Worm (Caenorhabditis elegans) whole organism, young adult: ENCODE data around the gene fbxa-135.
A peak's percentile ranks its signal among the peaks of the same experiment; 100 is the strongest.

ENCODE experiments used
- B0336.3 ChIP-seq: fragments of 200-800 bp; sonication (Bioruptor generic); IDR thresholded peaks from 2 replicates; pipeline ENCODE4 v1.3.6; 2022; ENCODE audit warnings: missing genetic modification characterization, missing compliant biosample characterization
- C17E4.6 ChIP-seq: fragments of 200-800 bp; sonication (Bioruptor generic); IDR thresholded peaks from 2 replicates; pipeline ENCODE4 v1.3.6; 2022; ENCODE audit warnings: missing genetic modification reagents, missing genetic modification characterization, missing compliant biosample characterization
- F22D6.2 ChIP-seq: sonication (generic microtip); optimal IDR thresholded peaks from 2 replicates; lab custom pipeline; 2016; ENCODE audit warnings: mild to moderate bottlenecking, missing genetic modification characterization, missing compliant biosample characterization
- F23B12.7 ChIP-seq: sonication (generic microtip); optimal IDR thresholded peaks from 2 replicates; lab custom pipeline; 2017; ENCODE audit warnings: missing genetic modification characterization, mild to moderate bottlenecking, missing compliant biosample characterization, antibody characterized with exemption, moderate library complexity; ENCODE audit not compliant: insufficient read depth
- F33H1.4 ChIP-seq: fragments of 200-800 bp; sonication (Bioruptor generic); IDR thresholded peaks from 2 replicates; pipeline ENCODE4 v1.3.6; 2022; ENCODE audit warnings: missing genetic modification reagents, missing genetic modification characterization, missing compliant biosample characterization
- F39B2.1 ChIP-seq: fragments of 200-800 bp; sonication (Bioruptor generic); IDR thresholded peaks from 2 replicates; pipeline ENCODE4 v1.3.6; 2022; ENCODE audit warnings: missing genetic modification reagents, missing genetic modification characterization, missing compliant biosample characterization
- K11D2.4 ChIP-seq: fragments of 200-800 bp; sonication (Bioruptor generic); IDR thresholded peaks from 2 replicates; pipeline ENCODE4 v1.3.6; 2022; ENCODE audit warnings: missing genetic modification reagents, missing genetic modification characterization, missing compliant biosample characterization
- K12H6.12 ChIP-seq: fragments of 200-800 bp; sonication (Bioruptor generic); optimal IDR thresholded peaks from 2 replicates; lab custom pipeline; 2018; ENCODE audit warnings: mild to moderate bottlenecking, missing genetic modification characterization, missing compliant biosample characterization
- Y53G8AR.9 ChIP-seq: fragments of 200-800 bp; sonication (Bioruptor generic); conservative IDR thresholded peaks from 2 replicates; pipeline ENCODE4 v1.3.6; 2022; ENCODE audit warnings: missing genetic modification reagents, missing genetic modification characterization, missing compliant biosample characterization
- ama-1 ChIP-seq, 3 experiments: fragments of 150-350 bp in 1 of 3; sonication (generic microtip) in 2 of 3; optimal IDR thresholded peaks; 2 replicates each; lab custom pipeline; 2014 to 2018; ENCODE audit warnings: missing biosample characterization in 2 of 3, missing genetic modification characterization in 2 of 3, missing genetic modification reagents in 2 of 3
- atf-7 ChIP-seq: sonication (generic microtip); optimal IDR thresholded peaks from 2 replicates; lab custom pipeline; 2017; ENCODE audit warnings: mild to moderate bottlenecking, missing genetic modification characterization, missing compliant biosample characterization
- bed-1 ChIP-seq: fragments of 200-800 bp; sonication (Bioruptor generic); IDR thresholded peaks from 2 replicates; pipeline ENCODE4 v1.3.6; 2022; ENCODE audit warnings: missing genetic modification reagents, missing genetic modification characterization, missing compliant biosample characterization
- bed-2 ChIP-seq: fragments of 200-800 bp; sonication (Bioruptor generic); IDR thresholded peaks from 2 replicates; pipeline ENCODE4 v1.3.6; 2022; ENCODE audit warnings: missing genetic modification reagents, missing genetic modification characterization, missing compliant biosample characterization
- chd-7 ChIP-seq: sonication (generic microtip); optimal IDR thresholded peaks from 2 replicates; lab custom pipeline; 2016; ENCODE audit warnings: mild to moderate bottlenecking, missing genetic modification characterization, moderate library complexity, missing compliant biosample characterization
- hsf-1 ChIP-seq: fragments of 200-800 bp; sonication (Bioruptor generic); IDR thresholded peaks from 2 replicates; pipeline ENCODE4 v1.3.6; 2022; ENCODE audit warnings: missing genetic modification reagents, missing genetic modification characterization, missing compliant biosample characterization
- lin-35 ChIP-seq, 3 experiments: fragments of 150-350 bp in 2 of 3; sonication (generic microtip) in 1 of 3; optimal IDR thresholded peaks; 2 replicates each; lab custom pipeline; 2014 to 2018; ENCODE audit warnings: missing biosample characterization in 3 of 3, missing genetic modification characterization in 3 of 3, missing genetic modification reagents in 3 of 3
- lsl-1 ChIP-seq: fragments of 200-800 bp; sonication (Bioruptor generic); optimal IDR thresholded peaks from 2 replicates; lab custom pipeline; 2018; ENCODE audit warnings: mild to moderate bottlenecking, missing genetic modification characterization, moderate library complexity, missing compliant biosample characterization
- madf-6 ChIP-seq: fragments of 200-800 bp; sonication (Bioruptor generic); IDR thresholded peaks from 2 replicates; pipeline ENCODE4 v1.3.6; 2022; ENCODE audit warnings: missing genetic modification reagents, missing genetic modification characterization, missing compliant biosample characterization
- pbrm-1 ChIP-seq: fragments of 200-800 bp; sonication (Bioruptor generic); IDR thresholded peaks from 2 replicates; pipeline ENCODE4 v1.3.6; 2022; ENCODE audit warnings: missing genetic modification reagents, missing genetic modification characterization, missing compliant biosample characterization
- rcor-1 ChIP-seq: fragments of 200-800 bp; sonication (Bioruptor generic); IDR thresholded peaks from 2 replicates; pipeline ENCODE4 v1.3.6; 2022; ENCODE audit warnings: missing genetic modification reagents, missing genetic modification characterization, missing compliant biosample characterization
- rec-8 ChIP-seq, 2 experiments: sonication (generic microtip); optimal IDR thresholded peaks; 2 replicates each; lab custom pipeline; 2016; ENCODE audit warnings: mild to moderate bottlenecking in 2 of 2, missing genetic modification characterization in 2 of 2, missing genetic modification reagents in 2 of 2, missing genotype in 2 of 2, missing biosample characterization in 1 of 2, missing compliant biosample characterization in 1 of 2, moderate library complexity in 1 of 2
- repo-1 ChIP-seq: sonication (generic microtip); optimal IDR thresholded peaks from 2 replicates; lab custom pipeline; 2017; ENCODE audit warnings: mild to moderate bottlenecking, missing genetic modification characterization, missing compliant biosample characterization
- rpc-1 ChIP-seq, 2 experiments: fragments of 150-350 bp in 1 of 2; sonication (generic microtip) in 1 of 2; optimal IDR thresholded peaks; 2 replicates each; lab custom pipeline; 2014 to 2018; ENCODE audit warnings: missing biosample characterization in 1 of 2, missing genetic modification characterization in 1 of 2, missing genetic modification reagents in 1 of 2, missing genotype in 1 of 2
- sdz-38 ChIP-seq: sonication (generic microtip); optimal IDR thresholded peaks from 2 replicates; lab custom pipeline; 2016; ENCODE audit warnings: missing genotype, missing genetic modification characterization, missing compliant biosample characterization
- snpc-1.3 ChIP-seq: sonication (generic microtip); optimal IDR thresholded peaks from 2 replicates; lab custom pipeline; 2017; ENCODE audit warnings: missing genetic modification characterization, mild to moderate bottlenecking, missing compliant biosample characterization, antibody characterized with exemption, moderate library complexity, missing genotype, missing genetic modification reagents; ENCODE audit not compliant: insufficient read depth
- snpc-4 ChIP-seq, 5 experiments: fragments of 150-350 bp in 1 of 5; sonication (generic microtip) in 4 of 5; optimal IDR thresholded peaks; 2 replicates each; lab custom pipeline; 2014 to 2018; ENCODE audit warnings: missing genetic modification characterization in 5 of 5, missing biosample characterization in 3 of 5, antibody characterized with exemption in 2 of 5, mild to moderate bottlenecking in 2 of 5, missing compliant biosample characterization in 2 of 5, missing genotype in 2 of 5, moderate library complexity in 2 of 5, missing genetic modification reagents in 1 of 5
- sptf-2 ChIP-seq: fragments of 200-800 bp; sonication (Bioruptor generic); optimal IDR thresholded peaks from 2 replicates; lab custom pipeline; 2018; ENCODE audit warnings: mild to moderate bottlenecking, missing genetic modification characterization, missing compliant biosample characterization
- xnd-1 ChIP-seq: sonication (generic microtip); optimal IDR thresholded peaks from 2 replicates; lab custom pipeline; 2016; ENCODE audit warnings: missing genotype, missing genetic modification reagents, missing genetic modification characterization, missing compliant biosample characterization
- ztf-18 ChIP-seq: sonication (generic microtip); optimal IDR thresholded peaks from 2 replicates; lab custom pipeline; 2016; ENCODE audit warnings: missing genotype, mild to moderate bottlenecking, missing genetic modification characterization, missing compliant biosample characterization
- ztf-28 ChIP-seq: fragments of 200-800 bp; sonication (Bioruptor generic); IDR thresholded peaks from 2 replicates; pipeline ENCODE4 v1.3.6; 2022; ENCODE audit warnings: missing genetic modification reagents, missing genetic modification characterization, missing compliant biosample characterization

The fbxa-135 gene

ce11 chrV:15397139-15397538, 4.9 kb upstream of the fbxa-135 start (continued):
- TF ChIP-seq atf-7 (no peak), rpc-1 (optimal IDR thresholded peaks at IDR 0.05; lab: Kevin White, UChicago) (no peak), rpc-1 (tag; optimal IDR thresholded peaks at IDR 0.05; lab: Kevin White, UChicago) (peak; percentile 10), bed-1 (no peak), lsl-1 (GFP tag; lab: Kevin White, UChicago) (peak; percentile 37), lin-35 (GFP tag; optimal IDR thresholded peaks at IDR 0.05; lab: Kevin White, UChicago) (peak in 1 of 3 experiments; percentile 2), pbrm-1 (GFP tag; lab: Robert Waterston, UW) (peak; percentile 25; the same call in 1 of the 2 replicates), repo-1 (tag; lab: Kevin White, UChicago) (no peak), madf-6 (GFP tag; lab: Robert Waterston, UW) (peak; percentile 73), Y53G8AR.9 (peak; percentile 75), B0336.3 (GFP tag; lab: Robert Waterston, UW) (peak; percentile 72; the same call in 1 of the 2 replicates)
- TF ChIP-seq, all 124 proteins: peak for 30

- TF ChIP-seq F23B12.7 (tag; lab: Kevin White, UChicago): no peak
- TF ChIP-seq bed-2 (GFP tag; lab: Robert Waterston, UW): no peak
- no peak for TF ChIP-seq C17E4.6 (GFP tag; lab: Robert Waterston, UW)
- no peak for TF ChIP-seq F22D6.2 (tag; lab: Kevin White, UChicago)
- no peak for TF ChIP-seq ama-1 (optimal IDR thresholded peaks at IDR 0.05; lab: Kevin White, UChicago)
- no peak for TF ChIP-seq ama-1 (GFP tag; optimal IDR thresholded peaks at IDR 0.05; lab: Kevin White, UChicago)
- TF ChIP-seq K12H6.12 (tag; lab: Kevin White, UChicago): no peak
- TF ChIP-seq xnd-1 (tag; lab: Kevin White, UChicago): no peak
- no peak for TF ChIP-seq F39B2.1 (GFP tag; lab: Robert Waterston, UW)
- no peak for TF ChIP-seq ztf-28 (GFP tag; lab: Robert Waterston, UW)
- TF ChIP-seq snpc-1.3: no peak
- no peak for TF ChIP-seq sptf-2
- TF ChIP-seq, all 124 proteins: peak for 0
These were observed 3.3 kb upstream of the fbxa-135 start, which contains the start of gene fbxa-199 for ce11 chrV:15398728-15399127. TSS of gene fbxa-199 (minus strand) at chrV:15398828.

ce11 chrV:15399691-15400377, 2.2 kb upstream of the fbxa-135 start, which contains the start of the genes T06E6.15 and sri-7:
TSS of gene T06E6.15 (minus strand) at chrV:15399791.
TSS of gene sri-7 (plus strand) at chrV:15400327.
- TF ChIP-seq chd-7 (no peak), K11D2.4 (no peak), rcor-1 (GFP tag; lab: Robert Waterston, UW) (no peak), F33H1.4 (no peak), rec-8 (tag; optimal IDR thresholded peaks at IDR 0.05; lab: Kevin White, UChicago) (no peak), snpc-4 (GFP tag; optimal IDR thresholded peaks at IDR 0.05; lab: Kevin White, UChicago) (no peak), snpc-4 (tag; optimal IDR thresholded peaks at IDR 0.05; lab: Kevin White, UChicago) (no peak), sdz-38 (no peak), ztf-18 (tag; lab: Kevin White, UChicago) (no peak), rpc-1 (optimal IDR thresholded peaks at IDR 0.05; lab: Kevin White, UChicago) (no peak), rpc-1 (tag; optimal IDR thresholded peaks at IDR 0.05; lab: Kevin White, UChicago) (no peak)
- TF ChIP-seq, all 124 proteins: peak for 0

ce11 chrV:15404859-15405258, 2.8 kb downstream of the fbxa-135 start, which contains the start of gene srh-258:
TSS of gene srh-258 (plus strand) at chrV:15405159.
- TF ChIP-seq F39B2.1 (GFP tag; lab: Robert Waterston, UW) (no peak), hsf-1 (GFP tag; lab: Robert Waterston, UW) (no peak)
